Fruit fly (Drosophila melanogaster) whole organism, adult: ENCODE measurements around the gene CG14174.

Source experiments
- CG11617 ChIP-seq: fragments of 200-800 bp; sonication (Bioruptor generic); optimal IDR thresholded peaks from 2 replicates; lab custom pipeline; 2017; ENCODE audit warnings: mild to moderate bottlenecking, missing biosample characterization, missing genetic modification reagents, missing genetic modification characterization
- CG12768 ChIP-seq: fragments of 200-800 bp; sonication (Bioruptor generic); optimal IDR thresholded peaks from 2 replicates; lab custom pipeline; 2017; ENCODE audit warnings: missing biosample characterization, missing genetic modification characterization, mild to moderate bottlenecking, moderate library complexity, missing genetic modification reagents
- CG14711 ChIP-seq: fragments of 200-800 bp; sonication (Bioruptor generic); optimal IDR thresholded peaks from 2 replicates; lab custom pipeline; 2018; ENCODE audit warnings: missing biosample characterization, mild to moderate bottlenecking, missing genetic modification characterization, moderate library complexity
- CG1620 ChIP-seq: fragments of 200-800 bp; sonication (Bioruptor generic); optimal IDR thresholded peaks from 2 replicates; lab custom pipeline; 2016; ENCODE audit warnings: missing biosample characterization, missing genetic modification characterization
- CG33017 ChIP-seq: fragments of 200-800 bp; sonication (Bioruptor generic); optimal IDR thresholded peaks from 2 replicates; lab custom pipeline; 2018; ENCODE audit warnings: missing biosample characterization, mild to moderate bottlenecking, missing genetic modification characterization, moderate library complexity
- CG5204 ChIP-seq: fragments of 200-800 bp; sonication (Bioruptor generic); optimal IDR thresholded peaks from 2 replicates; lab custom pipeline; 2016; ENCODE audit warnings: missing biosample characterization, missing genetic modification characterization
- CG7045 ChIP-seq: fragments of 200-800 bp; sonication (Bioruptor generic); optimal IDR thresholded peaks from 2 replicates; lab custom pipeline; 2017; ENCODE audit warnings: missing biosample characterization, mild to moderate bottlenecking, missing genetic modification characterization
- CG7101 ChIP-seq: fragments of 200-800 bp; sonication (Bioruptor generic); optimal IDR thresholded peaks from 2 replicates; lab custom pipeline; 2018; ENCODE audit warnings: missing biosample characterization, mild to moderate bottlenecking, missing genetic modification characterization, moderate library complexity
- Clk ChIP-seq: fragments of 200-800 bp; sonication (Bioruptor generic); optimal IDR thresholded peaks from 2 replicates; lab custom pipeline; 2017; ENCODE audit warnings: missing biosample characterization, missing genetic modification characterization
- Crg-1 ChIP-seq: fragments of 200-800 bp; sonication (Bioruptor generic); optimal IDR thresholded peaks from 2 replicates; lab custom pipeline; 2016; ENCODE audit warnings: missing biosample characterization, missing genetic modification characterization
- Hr96 ChIP-seq: fragments of 200-800 bp; sonication (Bioruptor generic); optimal IDR thresholded peaks from 2 replicates; lab custom pipeline; 2016; ENCODE audit warnings: missing biosample characterization, missing genetic modification characterization
- Mnt ChIP-seq: fragments of 200-800 bp; sonication (Bioruptor generic); optimal IDR thresholded peaks from 2 replicates; lab custom pipeline; 2016; ENCODE audit warnings: missing biosample characterization, mild to moderate bottlenecking, missing genetic modification characterization
- bab1 ChIP-seq: fragments of 200-800 bp; sonication (Bioruptor generic); optimal IDR thresholded peaks from 3 replicates; lab custom pipeline; 2019; ENCODE audit warnings: missing biosample characterization, mild to moderate bottlenecking, missing genetic modification characterization, moderate library complexity
- cic ChIP-seq: fragments of 200-800 bp; sonication (Bioruptor generic); optimal IDR thresholded peaks from 2 replicates; lab custom pipeline; 2017; ENCODE audit warnings: missing biosample characterization, mild to moderate bottlenecking, missing genetic modification characterization, moderate library complexity
- cnc ChIP-seq, 2 experiments: fragments of >200 bp; optimal IDR thresholded peaks; 2 replicates each; lab custom pipeline; 2017
- kay ChIP-seq: fragments of 200-800 bp; sonication (Bioruptor generic); peaks from one replicate; lab custom pipeline; 2016; ENCODE audit warnings: missing biosample characterization, missing genetic modification characterization, borderline replicate concordance
- ovo ChIP-seq: fragments of 200-800 bp; sonication (Bioruptor generic); optimal IDR thresholded peaks from 2 replicates; lab custom pipeline; 2016; ENCODE audit warnings: missing biosample characterization, missing genetic modification characterization
- pad ChIP-seq: fragments of 200-800 bp; sonication (Bioruptor generic); optimal IDR thresholded peaks from 3 replicates; lab custom pipeline; 2017; ENCODE audit warnings: missing biosample characterization, missing genetic modification characterization, mild to moderate bottlenecking, moderate library complexity, missing genetic modification reagents
- tj ChIP-seq: fragments of 200-800 bp; sonication (Bioruptor generic); optimal IDR thresholded peaks from 3 replicates; lab custom pipeline; 2017; ENCODE audit warnings: missing biosample characterization, mild to moderate bottlenecking, missing genetic modification characterization, moderate library complexity
- toe ChIP-seq: fragments of 200-800 bp; sonication (Bioruptor generic); optimal IDR thresholded peaks from 2 replicates; lab custom pipeline; 2016; ENCODE audit warnings: missing biosample characterization, missing genetic modification characterization

The CG14174 gene

dm6 chr3L:9718929-9719328 lies at the start of gene CG14174, which contains the start of gene CG18178:
Gene CG14174 (plus strand): TSS chr3L:9719328.
Gene CG18178 (minus strand): TSS chr3L:9719144.
- no peak for TF ChIP-seq CG1620 (GFP tag; lab: Kevin White, UChicago)
- peak; percentile 75 for TF ChIP-seq CG14711 (tag; lab: Kevin White, UChicago)
- peak; percentile 28 for TF ChIP-seq toe
- no peak for TF ChIP-seq cnc (optimal IDR thresholded peaks at IDR 0.05; lab: Kevin White, UChicago)
- no peak for TF ChIP-seq Hr96 (GFP tag; lab: Kevin White, UChicago)
- peak; percentile 63 for TF ChIP-seq bab1 (GFP tag; lab: Kevin White, UChicago)
- TF ChIP-seq tj (GFP tag; lab: Kevin White, UChicago): peak; percentile 60
- peak; percentile 74 for TF ChIP-seq CG7101 (tag; lab: Kevin White, UChicago)
- no peak for TF ChIP-seq CG5204 (GFP tag; lab: Kevin White, UChicago)
- peak; percentile 74 for TF ChIP-seq CG11617
- TF ChIP-seq Mnt (GFP tag; lab: Kevin White, UChicago): peak; percentile 96
- peak; percentile 56 for TF ChIP-seq CG7045
- peak; percentile 2 for TF ChIP-seq Crg-1
- TF ChIP-seq CG12768: peak; percentile 68
- no peak for TF ChIP-seq kay
- peak; percentile 33 for TF ChIP-seq ovo (GFP tag; lab: Kevin White, UChicago)
- TF ChIP-seq pad (GFP tag; lab: Kevin White, UChicago): peak; percentile 44
- TF ChIP-seq CG33017 (tag; lab: Kevin White, UChicago): peak; percentile 58

DNA sequence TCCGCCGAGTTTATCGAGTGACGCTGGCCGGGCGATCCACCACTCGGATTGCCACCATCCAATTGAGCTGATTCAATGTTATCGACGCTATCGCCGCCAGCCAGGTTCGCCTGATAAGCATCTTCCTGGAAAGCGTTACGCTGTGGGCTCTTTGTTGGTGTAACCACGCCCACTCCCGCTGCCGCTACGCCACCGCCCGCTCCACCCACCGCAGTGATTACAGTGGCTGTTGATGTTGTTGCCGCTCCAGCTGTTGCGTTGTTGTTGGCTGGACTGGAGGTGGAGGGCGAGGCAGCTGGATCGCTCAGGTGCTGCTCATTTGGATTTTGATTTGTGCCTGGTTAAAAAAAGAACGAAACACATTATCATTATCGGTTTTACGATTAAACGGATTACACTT lies 47.8 kb upstream of the CG14174 start:
- TF ChIP-seq CG7101 (tag; lab: Kevin White, UChicago): no peak
- peak; percentile 60 for TF ChIP-seq cic
- no peak for TF ChIP-seq kay

- TF ChIP-seq toe (no peak), CG5204 (GFP tag; lab: Kevin White, UChicago) (no peak), Mnt (GFP tag; lab: Kevin White, UChicago) (no peak), CG1620 (GFP tag; lab: Kevin White, UChicago) (no peak), kay (peak; percentile 26), Crg-1 (no peak)
Measured at dm6 chr3L:9674300-9674699, 44.8 kb upstream of the CG14174 start.

DNA sequence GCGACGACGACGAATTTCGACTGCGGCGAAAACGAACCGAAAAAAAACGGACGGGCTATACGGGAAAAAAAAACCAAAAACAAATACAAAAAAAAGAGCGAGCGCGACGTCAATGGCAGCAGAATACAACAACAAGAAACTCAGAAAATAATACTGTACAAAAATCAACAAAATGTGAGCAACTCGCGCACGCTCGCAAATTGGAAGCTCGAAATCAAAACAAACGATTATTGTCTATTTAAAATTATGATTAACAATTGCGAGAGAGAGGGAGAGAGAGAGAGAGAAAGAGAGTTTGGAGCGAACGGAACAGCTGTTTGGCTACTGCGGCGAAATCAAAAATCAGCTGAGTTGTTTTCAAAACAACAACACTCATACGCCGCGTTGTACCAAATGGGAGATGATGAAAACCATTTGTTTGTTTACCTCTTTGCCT lies 43.6 kb upstream of the CG14174 start:
- peak; percentile 69 for TF ChIP-seq ovo (GFP tag; lab: Kevin White, UChicago)
- peak; percentile 65 for TF ChIP-seq CG11617
- TF ChIP-seq pad (GFP tag; lab: Kevin White, UChicago): no peak
- peak; percentile 19 for TF ChIP-seq CG7101 (tag; lab: Kevin White, UChicago)
- no peak for TF ChIP-seq Crg-1
- TF ChIP-seq Clk (GFP tag; lab: Kevin White, UChicago): no peak
- TF ChIP-seq Hr96 (GFP tag; lab: Kevin White, UChicago): peak; percentile 40
- TF ChIP-seq CG14711 (tag; lab: Kevin White, UChicago): no peak
- no peak for TF ChIP-seq bab1 (GFP tag; lab: Kevin White, UChicago)
- TF ChIP-seq CG33017 (tag; lab: Kevin White, UChicago): peak; percentile 77
- TF ChIP-seq Mnt (GFP tag; lab: Kevin White, UChicago): peak; percentile 44
- TF ChIP-seq toe: no peak
- peak; percentile 46 for TF ChIP-seq CG7045
- peak; percentile 98 for TF ChIP-seq kay
- TF ChIP-seq CG12768: peak; percentile 91
- TF ChIP-seq CG5204 (GFP tag; lab: Kevin White, UChicago): no peak
- TF ChIP-seq cnc (optimal IDR thresholded peaks at IDR 0.05; lab: Kevin White, UChicago): no peak
- peak; percentile 4 for TF ChIP-seq CG1620 (GFP tag; lab: Kevin White, UChicago)
- peak; percentile 44 for TF ChIP-seq tj (GFP tag; lab: Kevin White, UChicago)
- peak; percentile 80 for TF ChIP-seq cic

DNA sequence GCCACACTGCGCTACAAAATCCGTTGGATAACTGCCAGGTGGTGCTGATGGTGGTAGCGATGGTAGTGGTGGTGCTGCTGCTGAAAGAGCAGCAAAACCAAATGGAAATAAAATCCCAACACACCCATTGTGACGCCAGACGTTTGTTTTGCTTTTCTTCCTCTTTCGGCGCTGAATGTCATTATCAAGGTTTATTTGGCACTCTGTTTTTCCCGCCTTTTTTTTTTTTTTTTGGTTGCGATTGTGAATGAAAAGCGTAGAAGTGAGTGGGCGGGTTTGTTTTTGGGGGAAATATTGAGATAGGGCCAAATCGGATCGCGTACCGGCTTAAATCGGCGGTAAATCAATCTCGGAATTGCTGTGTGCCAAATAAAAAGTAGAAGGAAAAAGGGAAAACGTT lies 41.9 kb upstream of the CG14174 start:
- no peak for TF ChIP-seq toe
- TF ChIP-seq pad (GFP tag; lab: Kevin White, UChicago): no peak
- no peak for TF ChIP-seq Clk (GFP tag; lab: Kevin White, UChicago)
- TF ChIP-seq cnc (optimal IDR thresholded peaks at IDR 0.05; lab: Kevin White, UChicago): no peak
- TF ChIP-seq cic: no peak
- TF ChIP-seq CG5204 (GFP tag; lab: Kevin White, UChicago): no peak

DNA sequence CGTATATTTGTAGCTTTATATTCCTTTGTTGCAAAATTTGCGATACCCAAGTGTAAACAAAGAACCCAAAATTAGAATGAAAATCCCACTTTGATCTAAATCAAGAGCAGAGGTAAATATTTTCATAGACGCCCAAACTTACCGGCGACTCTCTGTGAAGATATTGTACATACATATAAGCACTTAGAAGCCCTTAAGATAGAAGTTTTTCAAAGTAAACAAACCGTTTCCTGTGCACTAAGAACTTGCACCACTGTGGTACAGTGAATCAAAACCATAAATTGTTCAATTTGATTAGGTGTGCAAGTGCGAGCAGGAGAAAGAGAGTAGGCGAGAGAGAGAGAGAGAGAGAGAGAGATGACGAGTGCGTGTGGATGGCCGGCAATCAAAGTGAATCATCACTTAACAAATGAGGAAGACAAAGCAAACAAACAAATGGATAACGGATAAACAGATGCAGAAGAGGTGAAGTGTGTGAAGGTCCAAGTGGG lies 41.1 kb upstream of the CG14174 start:
- TF ChIP-seq CG14711 (tag; lab: Kevin White, UChicago) (no peak), kay (peak; percentile 89), Mnt (GFP tag; lab: Kevin White, UChicago) (no peak), pad (GFP tag; lab: Kevin White, UChicago) (peak; percentile 3), Clk (GFP tag; lab: Kevin White, UChicago) (no peak), cic (peak; percentile 14), CG33017 (tag; lab: Kevin White, UChicago) (no peak), toe (no peak), cnc (optimal IDR thresholded peaks at IDR 0.05; lab: Kevin White, UChicago) (no peak), CG7045 (no peak), CG11617 (no peak), tj (GFP tag; lab: Kevin White, UChicago) (no peak)

dm6 chr3L:9678994-9679393 lies 40.1 kb upstream of the CG14174 start, which contains the start of the genes fry and CG16717:
Gene fry (minus strand): TSS chr3L:9679103.
Gene CG16717 (plus strand): TSS chr3L:9679201.
- TF ChIP-seq pad (GFP tag; lab: Kevin White, UChicago): no peak
- peak; percentile 60 for TF ChIP-seq tj (GFP tag; lab: Kevin White, UChicago)
- TF ChIP-seq cic: peak; percentile 32
- peak; percentile 27 for TF ChIP-seq bab1 (GFP tag; lab: Kevin White, UChicago)
